Worm (Caenorhabditis elegans) whole organism, L4 larva: Measurements from ENCODE around the gene T03F7.5.

Source experiments
- F37D6.2 ChIP-seq: sonication (generic microtip); optimal IDR thresholded peaks from 2 replicates; lab custom pipeline; 2016; ENCODE audit warnings: mild to moderate bottlenecking, missing genetic modification characterization, missing compliant biosample characterization
- T26A8.4 ChIP-seq: fragments of 200-800 bp; sonication (Bioruptor generic); IDR thresholded peaks from 2 replicates; pipeline ENCODE4 v1.3.6; 2022; ENCODE audit warnings: missing genetic modification characterization, missing compliant biosample characterization
- Y105C5A.15 ChIP-seq: fragments of 200-800 bp; sonication (Bioruptor generic); IDR thresholded peaks from 2 replicates; pipeline ENCODE4 v1.3.6; 2022; ENCODE audit warnings: missing genetic modification characterization, missing compliant biosample characterization
- Y48G9A.11 ChIP-seq: fragments of 200-800 bp; sonication (Bioruptor generic); IDR thresholded peaks from 2 replicates; pipeline ENCODE4 v1.3.6; 2022; ENCODE audit warnings: missing genetic modification reagents, missing genetic modification characterization, missing compliant biosample characterization
- Y5F2A.4 ChIP-seq: fragments of 200-800 bp; sonication (Bioruptor generic); optimal IDR thresholded peaks from 2 replicates; lab custom pipeline; 2018; ENCODE audit warnings: mild to moderate bottlenecking, missing genetic modification characterization, missing compliant biosample characterization
- ZK337.2 ChIP-seq: fragments of 200-800 bp; sonication (Bioruptor generic); IDR thresholded peaks from 2 replicates; pipeline ENCODE4 v1.3.6; 2022; ENCODE audit warnings: missing genetic modification reagents, missing genetic modification characterization, missing compliant biosample characterization
- aha-1 ChIP-seq: fragments of 150-350 bp; peaks from one replicate; lab custom pipeline; 2014; ENCODE audit warnings: missing biosample characterization, missing genetic modification characterization
- ama-1 ChIP-seq: fragments of 150-350 bp; optimal IDR thresholded peaks from 2 replicates; lab custom pipeline; 2014; ENCODE audit warnings: inconsistent platforms, mixed read lengths
- ceh-32 ChIP-seq: sonication (generic microtip); optimal IDR thresholded peaks from 2 replicates; lab custom pipeline; 2016; ENCODE audit warnings: mild to moderate bottlenecking, missing genetic modification characterization, missing compliant biosample characterization; ENCODE audit not compliant: poor library complexity
- ceh-62 ChIP-seq: sonication (generic microtip); optimal IDR thresholded peaks from 2 replicates; lab custom pipeline; 2017; ENCODE audit warnings: missing biosample characterization, missing genetic modification characterization
- dve-1 ChIP-seq: sonication (generic microtip); optimal IDR thresholded peaks from 2 replicates; lab custom pipeline; 2017; ENCODE audit warnings: antibody characterized with exemption, mild to moderate bottlenecking, missing genetic modification characterization, missing compliant biosample characterization; ENCODE audit not compliant: insufficient read depth
- egl-43 ChIP-seq: fragments of 200-800 bp; sonication (Bioruptor generic); IDR thresholded peaks from 2 replicates; pipeline ENCODE4 v1.3.6; 2022; ENCODE audit warnings: missing genetic modification reagents, missing genetic modification characterization, missing compliant biosample characterization
- lin-13 ChIP-seq: fragments of 150-350 bp; optimal IDR thresholded peaks from 2 replicates; lab custom pipeline; 2014; ENCODE audit warnings: missing biosample characterization, missing genetic modification reagents, missing genetic modification characterization
- lin-15B ChIP-seq: fragments of 150-350 bp; sonication (generic microtip); optimal IDR thresholded peaks from 3 replicates; lab custom pipeline; 2014; ENCODE audit warnings: missing biosample characterization, missing genetic modification characterization
- lin-39 ChIP-seq: fragments of 150-350 bp; optimal IDR thresholded peaks from 2 replicates; lab custom pipeline; 2014; ENCODE audit warnings: missing biosample characterization, missing genetic modification reagents, missing genetic modification characterization
- madf-9 ChIP-seq: fragments of 200-800 bp; sonication (Bioruptor generic); conservative IDR thresholded peaks from 2 replicates; pipeline ENCODE4 v1.3.6; 2022; ENCODE audit warnings: missing genetic modification reagents, missing genetic modification characterization, missing compliant biosample characterization
- mdl-1 ChIP-seq, 2 experiments: fragments of 150-350 bp in 1 of 2; sonication (generic microtip) in 1 of 2; optimal IDR thresholded peaks; 2 replicates each; lab custom pipeline; 2014 to 2017; ENCODE audit warnings: missing biosample characterization in 2 of 2, missing genetic modification characterization in 2 of 2
- mes-2 ChIP-seq: sonication (generic microtip); optimal IDR thresholded peaks from 2 replicates; lab custom pipeline; 2016; ENCODE audit warnings: missing genotype, mild to moderate bottlenecking, missing genetic modification characterization, missing compliant biosample characterization; ENCODE audit not compliant: poor library complexity, severe bottlenecking
- mxl-2 ChIP-seq: fragments of 200-800 bp; sonication (Bioruptor generic); conservative IDR thresholded peaks from 2 replicates; pipeline ENCODE4 v1.3.6; 2022; ENCODE audit warnings: missing genetic modification reagents, missing genetic modification characterization, missing compliant biosample characterization
- nhr-10 ChIP-seq: fragments of 150-350 bp; optimal IDR thresholded peaks from 2 replicates; lab custom pipeline; 2014; ENCODE audit warnings: missing biosample characterization, missing genetic modification characterization
- nhr-25 ChIP-seq: sonication (generic microtip); optimal IDR thresholded peaks from 2 replicates; lab custom pipeline; 2017; ENCODE audit warnings: missing genetic modification characterization, mild to moderate bottlenecking, missing compliant biosample characterization, antibody characterized with exemption, moderate library complexity, borderline replicate concordance; ENCODE audit not compliant: insufficient read depth
- nhr-28 ChIP-seq: fragments of 150-350 bp; optimal IDR thresholded peaks from 2 replicates; lab custom pipeline; 2014; ENCODE audit warnings: missing biosample characterization, missing genetic modification characterization
- nhr-48 ChIP-seq: sonication (generic microtip); optimal IDR thresholded peaks from 2 replicates; lab custom pipeline; 2016; ENCODE audit warnings: mild to moderate bottlenecking, missing genetic modification characterization, missing compliant biosample characterization
- pha-4 ChIP-seq, 2 experiments: fragments of 150-350 bp in 1 of 2; fragments of 200-800 bp in 1 of 2; sonication (Bioruptor generic) in 1 of 2; IDR thresholded peaks in 1 of 2; optimal IDR thresholded peaks in 1 of 2; 2 replicates each; pipeline versions ENCODE4 v1.3.6 to Lab custom; 2014 to 2022; ENCODE audit warnings: missing genetic modification characterization in 2 of 2, missing genetic modification reagents in 2 of 2, missing biosample characterization in 1 of 2, missing compliant biosample characterization in 1 of 2
- php-3 ChIP-seq: fragments of 200-800 bp; sonication (Bioruptor generic); IDR thresholded peaks from 2 replicates; pipeline ENCODE4 v1.3.6; 2022; ENCODE audit warnings: missing genetic modification reagents, missing genetic modification characterization, missing compliant biosample characterization
- rbr-2 ChIP-seq: sonication (generic microtip); optimal IDR thresholded peaks from 2 replicates; lab custom pipeline; 2016; ENCODE audit warnings: missing genotype, missing genetic modification characterization, missing compliant biosample characterization
- set-16 ChIP-seq: fragments of 200-800 bp; sonication (Bioruptor generic); IDR thresholded peaks from 2 replicates; pipeline ENCODE4 v1.3.6; 2022; ENCODE audit warnings: missing genetic modification reagents, missing genetic modification characterization, missing compliant biosample characterization
- skn-1 ChIP-seq: fragments of 150-350 bp; optimal IDR thresholded peaks from 2 replicates; lab custom pipeline; 2014; ENCODE audit warnings: missing biosample characterization, missing genetic modification characterization
- tag-97 ChIP-seq: fragments of 200-800 bp; sonication (Bioruptor generic); IDR thresholded peaks from 2 replicates; pipeline ENCODE4 v1.3.6; 2022; ENCODE audit warnings: missing genetic modification characterization, missing compliant biosample characterization
- tra-1 ChIP-seq: fragments of 200-800 bp; sonication (Bioruptor generic); IDR thresholded peaks from 2 replicates; pipeline ENCODE4 v1.3.6; 2022; ENCODE audit warnings: missing genetic modification reagents, missing genetic modification characterization, missing compliant biosample characterization
- unc-62 ChIP-seq, 3 experiments: fragments of 150-350 bp in 1 of 3; sonication (generic microtip); optimal IDR thresholded peaks in 2 of 3; peaks in 1 of 3; 1 replicate in 1 of 3; 2 replicates in 2 of 3; lab custom pipeline; 2014 to 2017; ENCODE audit warnings: missing biosample characterization in 3 of 3, missing genetic modification characterization in 3 of 3, missing genetic modification reagents in 3 of 3, missing genotype in 1 of 3
- zag-1 ChIP-seq: fragments of 150-350 bp; optimal IDR thresholded peaks from 2 replicates; lab custom pipeline; 2014; ENCODE audit warnings: missing biosample characterization, missing genetic modification characterization
- zfp-2 ChIP-seq: sonication (generic microtip); optimal IDR thresholded peaks from 2 replicates; lab custom pipeline; 2016; ENCODE audit warnings: mild to moderate bottlenecking, missing genetic modification characterization, missing compliant biosample characterization
- zfp-3 ChIP-seq: fragments of 200-800 bp; sonication (Bioruptor generic); conservative IDR thresholded peaks from 2 replicates; pipeline ENCODE4 v1.3.6; 2022; ENCODE audit warnings: missing genetic modification reagents, missing genetic modification characterization, missing compliant biosample characterization
- zip-2 ChIP-seq: fragments of 150-350 bp; optimal IDR thresholded peaks from 2 replicates; lab custom pipeline; 2014; ENCODE audit warnings: missing biosample characterization, missing genetic modification characterization

Gene T03F7.5

DNA sequence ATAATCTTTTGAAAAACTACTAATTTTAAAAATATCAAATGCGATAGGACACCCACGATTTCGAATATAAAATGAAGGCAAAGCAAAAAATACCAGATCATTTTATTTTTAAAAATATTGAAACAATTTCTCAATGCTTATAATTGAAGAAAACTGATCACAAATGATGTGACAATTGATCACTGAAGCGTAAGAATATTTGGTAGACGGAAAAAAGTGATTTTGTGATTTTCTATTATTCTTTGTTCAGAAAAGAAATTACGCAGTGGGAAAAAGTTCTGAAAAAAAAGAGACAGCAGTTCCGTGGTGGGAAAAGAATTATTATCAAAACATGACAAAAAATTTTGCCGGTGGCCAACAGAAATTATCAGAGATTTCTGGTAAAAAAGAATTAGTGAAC, at the start of gene T03F7.5:
TSS of gene T03F7.5 (minus strand) at position 101 of the 400 bp plus-strand sequence.
- TF ChIP-seq F37D6.2 (tag; lab: Kevin White, UChicago), result no peak
- no peak for TF ChIP-seq nhr-28 (tag; lab: Kevin White, UChicago)
- TF ChIP-seq zip-2 (tag; lab: Kevin White, UChicago), result no peak
- TF ChIP-seq zfp-2, result no peak
- no peak for TF ChIP-seq Y48G9A.11 (GFP tag; lab: Robert Waterston, UW)
- TF ChIP-seq ama-1, result no peak
- no peak for TF ChIP-seq madf-9 (GFP tag; lab: Robert Waterston, UW)
- TF ChIP-seq zag-1 (tag; lab: Kevin White, UChicago), result no peak
- TF ChIP-seq tra-1, result no peak
- TF ChIP-seq aha-1, result no peak
- TF ChIP-seq lin-15B (tag; lab: Kevin White, UChicago), result no peak
- no peak for TF ChIP-seq nhr-25 (tag; lab: Kevin White, UChicago)
- TF ChIP-seq Y5F2A.4 (GFP tag; lab: Kevin White, UChicago), result no peak
- TF ChIP-seq Y105C5A.15 (GFP tag; lab: Robert Waterston, UW), result no peak
- no peak for TF ChIP-seq mes-2
- TF ChIP-seq mdl-1 (tag; optimal IDR thresholded peaks at IDR 0.05; lab: Kevin White, UChicago), result no peak
- no peak for TF ChIP-seq nhr-10 (tag; lab: Kevin White, UChicago)
- TF ChIP-seq lin-39, result no peak
- TF ChIP-seq rbr-2, result no peak
- TF ChIP-seq zfp-3 (GFP tag; lab: Robert Waterston, UW), result no peak

DNA sequence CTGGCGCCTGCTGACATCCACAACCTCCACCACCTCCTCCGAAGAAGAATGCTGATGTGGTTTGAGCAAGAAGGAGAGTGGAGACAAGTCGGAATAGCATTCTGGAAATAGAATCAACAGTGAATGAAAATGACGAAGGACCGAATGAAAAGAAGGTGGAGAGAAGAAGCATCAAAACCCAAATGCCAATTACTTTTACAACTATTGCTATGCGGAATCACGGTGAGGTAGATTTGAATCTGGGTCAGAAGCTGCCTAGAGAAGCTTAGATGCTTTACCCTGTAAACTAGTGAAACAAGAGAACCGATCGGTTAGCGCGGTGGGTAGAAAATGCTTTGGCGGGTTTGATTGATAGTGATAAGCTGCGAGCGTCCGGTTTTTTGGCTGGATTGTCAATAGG, 48.4 kb upstream of the T03F7.5 start, which contains the start of gene grl-7:
TSS of gene grl-7 (minus strand) at position 101 of the 400 bp plus-strand sequence.
- no peak for TF ChIP-seq egl-43
- no peak for TF ChIP-seq mxl-2 (GFP tag; lab: Robert Waterston, UW)
- no peak for TF ChIP-seq dve-1 (tag; lab: Kevin White, UChicago)
- no peak; the same call in 1 of the 2 replicates for TF ChIP-seq set-16 (GFP tag; lab: Robert Waterston, UW)
- TF ChIP-seq nhr-48 (tag; lab: Kevin White, UChicago), result no peak
- no peak for TF ChIP-seq skn-1 (tag; lab: Kevin White, UChicago)
- no peak for TF ChIP-seq ceh-62
- TF ChIP-seq php-3 (GFP tag; lab: Robert Waterston, UW), result no peak
- TF ChIP-seq tag-97 (GFP tag; lab: Robert Waterston, UW), result no peak
- TF ChIP-seq pha-4 (GFP tag; IDR thresholded peaks at IDR 0.05; lab: Robert Waterston, UW), result no peak
- no peak for TF ChIP-seq pha-4 (tag; optimal IDR thresholded peaks at IDR 0.05; lab: Kevin White, UChicago)
- no peak for TF ChIP-seq ceh-32
- TF ChIP-seq tra-1, result no peak

DNA sequence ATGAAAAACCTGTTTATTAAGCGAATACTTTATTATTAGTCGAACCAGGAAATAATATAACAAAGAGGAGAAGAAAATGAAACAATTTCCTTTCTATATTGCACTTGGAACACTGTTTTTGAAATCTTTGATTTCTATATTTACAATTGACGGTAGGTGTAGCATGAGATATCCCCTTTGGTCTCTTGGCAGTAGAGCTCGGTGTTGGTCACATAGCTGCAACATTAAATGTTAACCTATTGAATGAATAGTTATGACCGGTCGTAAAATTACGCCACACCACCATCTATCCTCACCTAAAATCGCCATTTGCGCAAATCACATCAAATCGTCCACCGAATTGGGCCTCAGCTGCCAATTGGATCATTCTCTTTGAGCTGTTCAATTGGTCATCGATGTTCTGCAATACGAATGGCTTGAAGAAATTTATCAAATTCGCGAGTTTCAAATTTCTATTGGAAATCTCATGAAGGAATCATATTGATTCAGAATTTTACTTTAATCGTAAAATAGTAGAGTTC, 46.3 kb upstream of the T03F7.5 start:
- TF ChIP-seq lin-13 (GFP tag; lab: Kevin White, UChicago), result no peak
- peak in 1 of 2 experiments; percentile 74 for TF ChIP-seq unc-62 (GFP tag; optimal IDR thresholded peaks at IDR 0.05 in 1 of 2; lab: Kevin White, UChicago)
- no peak for TF ChIP-seq unc-62 (tag; optimal IDR thresholded peaks at IDR 0.05; lab: Kevin White, UChicago)

DNA sequence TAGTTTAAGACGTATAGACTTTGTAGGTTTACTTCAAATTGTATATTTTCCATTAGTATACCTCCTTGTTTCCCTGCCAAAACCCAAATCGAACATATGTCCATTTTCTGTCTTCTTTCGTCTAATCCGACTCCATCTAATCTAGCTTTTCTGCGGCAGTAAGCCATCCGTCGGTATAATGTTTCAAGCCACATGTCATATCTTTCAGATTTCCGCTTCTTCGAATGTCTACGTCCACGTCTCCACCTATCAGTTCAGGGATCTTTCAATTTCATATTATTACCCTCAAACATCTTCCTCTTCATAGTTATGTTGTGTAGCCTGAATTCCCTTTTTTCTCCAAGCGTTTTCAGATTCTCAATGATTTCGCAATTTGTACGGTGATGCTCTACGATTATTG, 45.6 kb upstream of the T03F7.5 start:
- TF ChIP-seq unc-62 (GFP tag; optimal IDR thresholded peaks at IDR 0.05 in 1 of 2; lab: Kevin White, UChicago), result peak in 1 of 2 experiments; percentile 65
- no peak for TF ChIP-seq unc-62 (tag; optimal IDR thresholded peaks at IDR 0.05; lab: Kevin White, UChicago)
- TF ChIP-seq mes-2, result no peak
- TF ChIP-seq ZK337.2 (GFP tag; lab: Robert Waterston, UW), result no peak
- peak; percentile 54; the same call in 1 of the 2 replicates for TF ChIP-seq T26A8.4
- peak; percentile 4 for TF ChIP-seq zip-2 (tag; lab: Kevin White, UChicago)
